Worm (Caenorhabditis elegans) whole organism, L1 larva: ENCODE results near the gene sym-3.

Experiments
- aly-2 ChIP-seq: fragments of 150-350 bp; optimal IDR thresholded peaks from 2 replicates; lab custom pipeline; 2014; ENCODE audit warnings: missing biosample characterization, missing genetic modification characterization
- blmp-1 ChIP-seq: fragments of 150-350 bp; optimal IDR thresholded peaks from 2 replicates; lab custom pipeline; 2014; ENCODE audit warnings: missing biosample characterization, missing genetic modification characterization
- ceh-63 ChIP-seq: fragments of 200-800 bp; sonication (Bioruptor generic); optimal IDR thresholded peaks from 2 replicates; lab custom pipeline; 2018; ENCODE audit warnings: mild to moderate bottlenecking, missing genetic modification characterization, missing compliant biosample characterization
- ceh-82 ChIP-seq, 3 experiments: fragments of 150-350 bp in 1 of 3; sonication (generic microtip) in 2 of 3; optimal IDR thresholded peaks; 2 replicates each; lab custom pipeline; 2014 to 2017; ENCODE audit warnings: missing biosample characterization in 3 of 3, missing genetic modification characterization in 3 of 3
- dpl-1 ChIP-seq, 3 experiments: fragments of 150-350 bp in 2 of 3; sonication (generic microtip) in 1 of 3; optimal IDR thresholded peaks; 2 replicates each; lab custom pipeline; 2014 to 2017; ENCODE audit warnings: missing biosample characterization in 3 of 3, missing genetic modification characterization in 3 of 3, missing genetic modification reagents in 3 of 3
- egl-13 ChIP-seq: sonication (generic microtip); optimal IDR thresholded peaks from 2 replicates; lab custom pipeline; 2016; ENCODE audit warnings: missing genotype, missing genetic modification reagents, missing genetic modification characterization, missing compliant biosample characterization
- egl-27 ChIP-seq, 2 experiments: fragments of 150-350 bp in 1 of 2; sonication (generic microtip); optimal IDR thresholded peaks; 3 replicates each; lab custom pipeline; 2017 to 2018; ENCODE audit warnings: missing biosample characterization in 2 of 2, missing genetic modification characterization in 2 of 2, missing genetic modification reagents in 2 of 2
- lin-15B ChIP-seq: fragments of 150-350 bp; sonication (generic microtip); optimal IDR thresholded peaks from 3 replicates; lab custom pipeline; 2014; ENCODE audit warnings: missing biosample characterization, missing genetic modification characterization
- nhr-76 ChIP-seq: sonication (generic microtip); optimal IDR thresholded peaks from 2 replicates; lab custom pipeline; 2017; ENCODE audit warnings: missing biosample characterization, missing genetic modification characterization
- nhr-84 ChIP-seq: sonication (generic microtip); optimal IDR thresholded peaks from 2 replicates; lab custom pipeline; 2017; ENCODE audit warnings: missing biosample characterization, missing genetic modification characterization
- zag-1 ChIP-seq: fragments of 150-350 bp; optimal IDR thresholded peaks from 2 replicates; lab custom pipeline; 2014; ENCODE audit warnings: missing biosample characterization, missing genetic modification characterization

- TF ChIP-seq blmp-1 (peak; percentile 81), nhr-76 (tag; lab: Kevin White, UChicago) (no peak), ceh-63 (GFP tag; lab: Kevin White, UChicago) (no peak), aly-2 (no peak), dpl-1 (GFP tag; optimal IDR thresholded peaks at IDR 0.05; lab: Kevin White, UChicago) (peak; percentile 32 to 70 (median 58)), ceh-82 (tag; optimal IDR thresholded peaks at IDR 0.05; lab: Kevin White, UChicago) (peak in 2 of 3 experiments; percentile 8 to 86), zag-1 (tag; lab: Kevin White, UChicago) (no peak), nhr-84 (tag; lab: Kevin White, UChicago) (no peak), egl-13 (tag; lab: Kevin White, UChicago) (peak; percentile 15), lin-15B (tag; lab: Kevin White, UChicago) (no peak), egl-27 (tag; optimal IDR thresholded peaks at IDR 0.05; lab: Kevin White, UChicago) (no peak)
These were observed 2.3 kb downstream of the sym-3 start for ce11 chrX:5775804-5776252.
